Worm (Caenorhabditis elegans): ENCODE results near the gene C05C8.8.

- no peak for TF ChIP-seq nhr-77 (tag; optimal IDR thresholded peaks at IDR 0.05)
- TF ChIP-seq nfya-1 (tag; optimal IDR thresholded peaks at IDR 0.05; ENCODE audit: insufficient read depth): no peak
- no peak for TF ChIP-seq ceh-82 (tag; optimal IDR thresholded peaks at IDR 0.05)
- TF ChIP-seq nhr-25 (tag; optimal IDR thresholded peaks at IDR 0.05): no peak
- TF ChIP-seq nhr-76 (tag; optimal IDR thresholded peaks at IDR 0.05): no peak
Observed at ce11 chrV:7225894-7226293, 29.1 kb downstream of the C05C8.8 start.
